Worm (Caenorhabditis elegans) whole organism, mixed stage, embryonic: ENCODE results near the gene F59B2.3.

ENCODE experiments used
- M03D4.4 ChIP-seq: sonication (generic microtip); optimal IDR thresholded peaks from 2 replicates; lab custom pipeline; 2017; ENCODE audit warnings: mild to moderate bottlenecking, missing genetic modification characterization, missing compliant biosample characterization
- bed-3 ChIP-seq: fragments of 200-800 bp; sonication (Bioruptor generic); optimal IDR thresholded peaks from 3 replicates; lab custom pipeline; 2018; ENCODE audit warnings: mild to moderate bottlenecking, missing genetic modification characterization, moderate library complexity, missing compliant biosample characterization
- ceh-39 ChIP-seq: fragments of 150-350 bp; optimal IDR thresholded peaks from 2 replicates; lab custom pipeline; 2014; ENCODE audit warnings: missing biosample characterization, missing genetic modification characterization
- ceh-43 ChIP-seq: fragments of 200-800 bp; sonication (Bioruptor generic); optimal IDR thresholded peaks from 2 replicates; lab custom pipeline; 2018; ENCODE audit warnings: mild to moderate bottlenecking, missing genetic modification characterization, moderate library complexity, missing compliant biosample characterization
- ceh-83 ChIP-seq: fragments of 200-800 bp; sonication (Bioruptor generic); optimal IDR thresholded peaks from 2 replicates; lab custom pipeline; 2018; ENCODE audit warnings: mild to moderate bottlenecking, missing genetic modification characterization, missing compliant biosample characterization
- ces-1 ChIP-seq: fragments of 150-350 bp; optimal IDR thresholded peaks from 2 replicates; lab custom pipeline; 2014; ENCODE audit warnings: missing biosample characterization, missing genetic modification reagents, missing genetic modification characterization
- cnd-1 ChIP-seq: fragments of 200-800 bp; sonication (Bioruptor generic); optimal IDR thresholded peaks from 2 replicates; lab custom pipeline; 2018; ENCODE audit warnings: mild to moderate bottlenecking, missing genetic modification characterization, missing compliant biosample characterization
- drap-1 ChIP-seq: fragments of 200-800 bp; sonication (Bioruptor generic); optimal IDR thresholded peaks from 3 replicates; lab custom pipeline; 2018; ENCODE audit warnings: mild to moderate bottlenecking, missing genetic modification characterization, missing compliant biosample characterization
- elt-3 ChIP-seq: fragments of 150-350 bp; optimal IDR thresholded peaks from 2 replicates; lab custom pipeline; 2014; ENCODE audit warnings: missing biosample characterization, missing genetic modification characterization
- flh-1 ChIP-seq: fragments of 200-800 bp; sonication (Bioruptor generic); optimal IDR thresholded peaks from 2 replicates; lab custom pipeline; 2018; ENCODE audit warnings: mild to moderate bottlenecking, missing genetic modification characterization, moderate library complexity, missing compliant biosample characterization
- ham-2 ChIP-seq: fragments of 200-800 bp; sonication (Bioruptor generic); optimal IDR thresholded peaks from 2 replicates; lab custom pipeline; 2018; ENCODE audit warnings: mild to moderate bottlenecking, missing genetic modification characterization, missing compliant biosample characterization
- hlh-1 ChIP-seq: fragments of 150-350 bp; optimal IDR thresholded peaks from 2 replicates; lab custom pipeline; 2014; ENCODE audit warnings: missing biosample characterization, missing genetic modification reagents, missing genetic modification characterization
- lin-13 ChIP-seq: fragments of 150-350 bp; optimal IDR thresholded peaks from 2 replicates; lab custom pipeline; 2014; ENCODE audit warnings: missing biosample characterization, missing genetic modification characterization
- lin-32 ChIP-seq: fragments of 200-800 bp; sonication (Bioruptor generic); optimal IDR thresholded peaks from 2 replicates; lab custom pipeline; 2018; ENCODE audit warnings: mild to moderate bottlenecking, missing genetic modification characterization, missing compliant biosample characterization
- lsy-2 ChIP-seq: fragments of 150-350 bp; optimal IDR thresholded peaks from 2 replicates; lab custom pipeline; 2014; ENCODE audit warnings: missing biosample characterization, missing genetic modification characterization
- mep-1 ChIP-seq: fragments of 150-350 bp; optimal IDR thresholded peaks from 2 replicates; lab custom pipeline; 2017; ENCODE audit warnings: missing biosample characterization, missing genetic modification reagents, missing genetic modification characterization, inconsistent platforms
- mls-2 ChIP-seq: sonication (generic microtip); optimal IDR thresholded peaks from 2 replicates; lab custom pipeline; 2016; ENCODE audit warnings: mild to moderate bottlenecking, missing genetic modification characterization, moderate library complexity, missing compliant biosample characterization
- nhr-12 ChIP-seq: fragments of 150-350 bp; optimal IDR thresholded peaks from 2 replicates; lab custom pipeline; 2014; ENCODE audit warnings: missing biosample characterization, missing genetic modification characterization
- nhr-237 ChIP-seq: fragments of 150-350 bp; optimal IDR thresholded peaks from 2 replicates; lab custom pipeline; 2014; ENCODE audit warnings: missing biosample characterization, missing genetic modification characterization
- nhr-28 ChIP-seq: fragments of 150-350 bp; optimal IDR thresholded peaks from 2 replicates; lab custom pipeline; 2014; ENCODE audit warnings: missing biosample characterization, missing genetic modification characterization
- nhr-76 ChIP-seq: sonication (generic microtip); optimal IDR thresholded peaks from 2 replicates; lab custom pipeline; 2017; ENCODE audit warnings: missing biosample characterization, missing genetic modification characterization
- sem-2 ChIP-seq: fragments of 200-800 bp; sonication (Bioruptor generic); optimal IDR thresholded peaks from 2 replicates; lab custom pipeline; 2018; ENCODE audit warnings: mild to moderate bottlenecking, missing genetic modification characterization, missing compliant biosample characterization
- sptf-1 ChIP-seq: sonication (generic microtip); optimal IDR thresholded peaks from 2 replicates; lab custom pipeline; 2017; ENCODE audit warnings: mild to moderate bottlenecking, missing genetic modification characterization, moderate library complexity, missing compliant biosample characterization
- unc-120 ChIP-seq: sonication (generic microtip); optimal IDR thresholded peaks from 2 replicates; lab custom pipeline; 2017; ENCODE audit warnings: missing genetic modification characterization, missing compliant biosample characterization; ENCODE audit not compliant: poor library complexity, severe bottlenecking
- unc-39 ChIP-seq: fragments of 150-350 bp; optimal IDR thresholded peaks from 2 replicates; lab custom pipeline; 2014; ENCODE audit warnings: missing biosample characterization, missing genetic modification characterization
- unc-62 ChIP-seq: fragments of 150-350 bp; optimal IDR thresholded peaks from 2 replicates; lab custom pipeline; 2014; ENCODE audit warnings: missing biosample characterization, missing genetic modification reagents, missing genetic modification characterization
- ztf-11 ChIP-seq: fragments of 150-350 bp; optimal IDR thresholded peaks from 2 replicates; lab custom pipeline; 2014; ENCODE audit warnings: missing biosample characterization, missing genetic modification characterization

Gene F59B2.3

ce11 chrIII:8999508-8999907, at the start of gene F59B2.3:
Gene F59B2.3, minus strand, starts transcription at chrIII:8999766.
- TF ChIP-seq sptf-1 (no peak), flh-1 (GFP tag; lab: Kevin White, UChicago) (no peak), ceh-39 (tag; lab: Kevin White, UChicago) (no peak), ztf-11 (no peak), unc-39 (tag; lab: Kevin White, UChicago) (no peak), elt-3 (tag; lab: Kevin White, UChicago) (no peak), lin-32 (GFP tag; lab: Kevin White, UChicago) (no peak)

- TF ChIP-seq hlh-1 (tag; lab: Kevin White, UChicago) (no peak), drap-1 (no peak), bed-3 (GFP tag; lab: Kevin White, UChicago) (no peak), elt-3 (tag; lab: Kevin White, UChicago) (no peak), ham-2 (no peak), unc-62 (GFP tag; lab: Kevin White, UChicago) (no peak), nhr-76 (tag; lab: Kevin White, UChicago) (no peak), mep-1 (tag; lab: Kevin White, UChicago) (no peak), ceh-39 (tag; lab: Kevin White, UChicago) (no peak)
- TF ChIP-seq, all 35 proteins: peak for 0
These were observed 47.7 kb upstream of the F59B2.3 start for ce11 chrIII:9047260-9047659.

- TF ChIP-seq sptf-1 (no peak), nhr-12 (tag; lab: Kevin White, UChicago) (no peak), lsy-2 (tag; lab: Kevin White, UChicago) (no peak), M03D4.4 (tag; lab: Kevin White, UChicago) (no peak), ceh-39 (tag; lab: Kevin White, UChicago) (no peak), ham-2 (no peak), mep-1 (tag; lab: Kevin White, UChicago) (no peak), drap-1 (no peak), cnd-1 (tag; lab: Kevin White, UChicago) (no peak), ces-1 (GFP tag; lab: Kevin White, UChicago) (no peak), nhr-28 (tag; lab: Kevin White, UChicago) (no peak), unc-120 (tag; lab: Kevin White, UChicago) (no peak), ceh-83 (GFP tag; lab: Kevin White, UChicago) (no peak), nhr-237 (tag; lab: Kevin White, UChicago) (no peak), unc-62 (GFP tag; lab: Kevin White, UChicago) (no peak), mls-2 (no peak)
These were observed 46.3 kb upstream of the F59B2.3 start, which contains the start of gene R107.2 for ce11 chrIII:9045838-9046237. Gene R107.2, minus strand, starts transcription at chrIII:9045938.

- TF ChIP-seq nhr-76 (tag; lab: Kevin White, UChicago) (no peak), ceh-43 (GFP tag; lab: Kevin White, UChicago) (no peak)
These were observed 43.6 kb upstream of the F59B2.3 start, which contains the start of gene nac-2 for ce11 chrIII:9043200-9043599. Gene nac-2, minus strand, starts transcription at chrIII:9043300.

- no peak for TF ChIP-seq nhr-28 (tag; lab: Kevin White, UChicago)
- no peak for TF ChIP-seq nhr-12 (tag; lab: Kevin White, UChicago)
- no peak for TF ChIP-seq sem-2 (GFP tag; lab: Kevin White, UChicago)
- TF ChIP-seq mls-2 = no peak
- TF ChIP-seq ham-2 = no peak
- TF ChIP-seq lsy-2 (tag; lab: Kevin White, UChicago) = no peak
- no peak for TF ChIP-seq flh-1 (GFP tag; lab: Kevin White, UChicago)
These were observed 38.1 kb upstream of the F59B2.3 start, which contains the start of gene R107.9 for ce11 chrIII:9037658-9038057. Gene R107.9, plus strand, starts transcription at chrIII:9037958.

ce11 chrIII:9035037-9035436, 35.5 kb upstream of the F59B2.3 start:
- TF ChIP-seq lin-13 (tag; lab: Kevin White, UChicago) (no peak), unc-39 (tag; lab: Kevin White, UChicago) (no peak), bed-3 (GFP tag; lab: Kevin White, UChicago) (no peak), hlh-1 (tag; lab: Kevin White, UChicago) (no peak), ceh-43 (GFP tag; lab: Kevin White, UChicago) (no peak), elt-3 (tag; lab: Kevin White, UChicago) (no peak), ceh-83 (GFP tag; lab: Kevin White, UChicago) (no peak)
